Worm (Caenorhabditis elegans) whole organism, mixed stage, embryonic: Measurements from ENCODE around the gene ref-1.

Experiments
- ceh-83 ChIP-seq: fragments of 200-800 bp; sonication (Bioruptor generic); optimal IDR thresholded peaks from 2 replicates; lab custom pipeline; 2018; ENCODE audit warnings: mild to moderate bottlenecking, missing genetic modification characterization, missing compliant biosample characterization
- elt-3 ChIP-seq: fragments of 150-350 bp; optimal IDR thresholded peaks from 2 replicates; lab custom pipeline; 2014; ENCODE audit warnings: missing biosample characterization, missing genetic modification characterization
- lsy-2 ChIP-seq: fragments of 150-350 bp; optimal IDR thresholded peaks from 2 replicates; lab custom pipeline; 2014; ENCODE audit warnings: missing biosample characterization, missing genetic modification characterization
- mab-5 ChIP-seq: fragments of 150-350 bp; optimal IDR thresholded peaks from 2 replicates; lab custom pipeline; 2014; ENCODE audit warnings: missing biosample characterization, missing genetic modification characterization
- mep-1 ChIP-seq: fragments of 150-350 bp; optimal IDR thresholded peaks from 2 replicates; lab custom pipeline; 2017; ENCODE audit warnings: missing biosample characterization, missing genetic modification reagents, missing genetic modification characterization, inconsistent platforms
- nhr-12 ChIP-seq: fragments of 150-350 bp; optimal IDR thresholded peaks from 2 replicates; lab custom pipeline; 2014; ENCODE audit warnings: missing biosample characterization, missing genetic modification characterization
- nhr-237 ChIP-seq: fragments of 150-350 bp; optimal IDR thresholded peaks from 2 replicates; lab custom pipeline; 2014; ENCODE audit warnings: missing biosample characterization, missing genetic modification characterization
- snpc-4 ChIP-seq: fragments of 150-350 bp; optimal IDR thresholded peaks from 2 replicates; lab custom pipeline; 2014; ENCODE audit warnings: missing biosample characterization, missing genetic modification characterization
- sptf-1 ChIP-seq: sonication (generic microtip); optimal IDR thresholded peaks from 2 replicates; lab custom pipeline; 2017; ENCODE audit warnings: mild to moderate bottlenecking, missing genetic modification characterization, moderate library complexity, missing compliant biosample characterization
- unc-39 ChIP-seq: fragments of 150-350 bp; optimal IDR thresholded peaks from 2 replicates; lab custom pipeline; 2014; ENCODE audit warnings: missing biosample characterization, missing genetic modification characterization
- unc-62 ChIP-seq: fragments of 150-350 bp; optimal IDR thresholded peaks from 2 replicates; lab custom pipeline; 2014; ENCODE audit warnings: missing biosample characterization, missing genetic modification reagents, missing genetic modification characterization
- ztf-11 ChIP-seq: fragments of 150-350 bp; optimal IDR thresholded peaks from 2 replicates; lab custom pipeline; 2014; ENCODE audit warnings: missing biosample characterization, missing genetic modification characterization

ce11 chrII:10250966-10251365 is 32.7 kb downstream of the ref-1 start, which contains the start of gene F54B3.1:
- no peak for TF ChIP-seq unc-39 (tag; lab: Kevin White, UChicago)
- no peak for TF ChIP-seq lsy-2 (tag; lab: Kevin White, UChicago)
- no peak for TF ChIP-seq mab-5 (tag; lab: Kevin White, UChicago)
- no peak for TF ChIP-seq snpc-4 (tag; lab: Kevin White, UChicago)
- no peak for TF ChIP-seq nhr-237
- TF ChIP-seq ztf-11 (tag; lab: Kevin White, UChicago) = no peak
- TF ChIP-seq unc-62 (GFP tag; lab: Kevin White, UChicago) = no peak
- TF ChIP-seq nhr-12 = no peak
- TF ChIP-seq ceh-83 (GFP tag; lab: Kevin White, UChicago) = no peak
- TF ChIP-seq sptf-1 = no peak
- TF ChIP-seq elt-3 = no peak
- no peak for TF ChIP-seq mep-1 (tag; lab: Kevin White, UChicago)
